Fruit fly (Drosophila melanogaster) whole organism, embryonic: ENCODE results near the gene Rab3GAP1.

ENCODE experiments used
- Ada2b ChIP-seq: fragments of 200-800 bp; sonication (Bioruptor generic); IDR thresholded peaks from 2 replicates; pipeline ENCODE4 v1.3.6; 2022; ENCODE audit warnings: missing biosample characterization, missing genetic modification characterization
- CG11456 ChIP-seq: fragments of 200-800 bp; sonication (Bioruptor generic); IDR thresholded peaks from 3 replicates; pipeline ENCODE4 v1.3.6; 2022; ENCODE audit warnings: missing biosample characterization, missing genetic modification characterization
- CG11723 ChIP-seq: fragments of 200-800 bp; sonication (Bioruptor generic); optimal IDR thresholded peaks from 2 replicates; lab custom pipeline; 2017; ENCODE audit warnings: missing biosample characterization, mild to moderate bottlenecking, missing genetic modification characterization
- CG1233 ChIP-seq: fragments of 200-800 bp; sonication (Bioruptor generic); optimal IDR thresholded peaks from 4 replicates; lab custom pipeline; 2018; ENCODE audit warnings: missing biosample characterization, mild to moderate bottlenecking, missing genetic modification characterization
- CG13296 ChIP-seq: fragments of 200-800 bp; sonication (Bioruptor generic); optimal IDR thresholded peaks from 3 replicates; lab custom pipeline; 2018; ENCODE audit warnings: missing biosample characterization, mild to moderate bottlenecking, missing genetic modification characterization
- CG13894 ChIP-seq: fragments of 200-800 bp; sonication (Bioruptor generic); optimal IDR thresholded peaks from 3 replicates; lab custom pipeline; 2018; ENCODE audit warnings: missing biosample characterization, mild to moderate bottlenecking, missing genetic modification characterization, moderate library complexity
- CG15479 ChIP-seq: fragments of 200-800 bp; sonication (Bioruptor generic); optimal IDR thresholded peaks from 3 replicates; lab custom pipeline; 2019; ENCODE audit warnings: missing biosample characterization, mild to moderate bottlenecking, missing genetic modification characterization, moderate library complexity
- CG15601 ChIP-seq: fragments of 200-800 bp; sonication (Bioruptor generic); optimal IDR thresholded peaks from 3 replicates; lab custom pipeline; 2019; ENCODE audit warnings: missing biosample characterization, mild to moderate bottlenecking, missing genetic modification characterization, moderate library complexity
- CG16813 ChIP-seq: fragments of 200-800 bp; sonication (Bioruptor generic); IDR thresholded peaks from 3 replicates; pipeline ENCODE4 v1.3.6; 2022; ENCODE audit warnings: missing biosample characterization, missing genetic modification characterization; ENCODE audit not compliant: partially characterized antibody
- CG17385 ChIP-seq: fragments of 200-800 bp; sonication (Bioruptor generic); optimal IDR thresholded peaks from 3 replicates; lab custom pipeline; 2018; ENCODE audit warnings: missing biosample characterization, mild to moderate bottlenecking, missing genetic modification characterization
- CG2889 ChIP-seq: fragments of 200-800 bp; sonication (Bioruptor generic); IDR thresholded peaks from 3 replicates; pipeline ENCODE4 v1.3.6; 2022; ENCODE audit warnings: missing biosample characterization, missing genetic modification characterization
- CG30020 ChIP-seq: fragments of 200-800 bp; optimal IDR thresholded peaks from 2 replicates; lab custom pipeline; 2019; ENCODE audit warnings: missing biosample characterization, mild to moderate bottlenecking, missing genetic modification characterization, moderate library complexity
- CG31224 ChIP-seq: fragments of 200-800 bp; sonication (Bioruptor generic); IDR thresholded peaks from 2 replicates; pipeline ENCODE4 v1.3.6; 2022; ENCODE audit warnings: missing biosample characterization, missing genetic modification characterization
- CG34224 ChIP-seq: fragments of 200-800 bp; sonication (Bioruptor generic); IDR thresholded peaks from 3 replicates; pipeline ENCODE4 v1.3.6; 2022; ENCODE audit warnings: missing biosample characterization, missing genetic modification characterization; ENCODE audit not compliant: partially characterized antibody
- CG34376 ChIP-seq: fragments of 200-800 bp; sonication (Bioruptor generic); optimal IDR thresholded peaks from 2 replicates; lab custom pipeline; 2018; ENCODE audit warnings: missing biosample characterization, mild to moderate bottlenecking, missing genetic modification characterization
- CG4360 ChIP-seq: fragments of 200-800 bp; sonication (Bioruptor generic); IDR thresholded peaks from 2 replicates; pipeline ENCODE4 v1.3.6; 2022; ENCODE audit warnings: missing biosample characterization, missing genetic modification characterization
- CG4854 ChIP-seq: fragments of 200-800 bp; sonication (Bioruptor generic); optimal IDR thresholded peaks from 2 replicates; lab custom pipeline; 2016; ENCODE audit warnings: missing biosample characterization, missing genetic modification characterization, inconsistent platforms
- CG6813 ChIP-seq: fragments of 200-800 bp; sonication (Bioruptor generic); optimal IDR thresholded peaks from 2 replicates; lab custom pipeline; 2017; ENCODE audit warnings: missing biosample characterization, missing genetic modification characterization, mild to moderate bottlenecking, moderate library complexity, missing genetic modification reagents
- CG7271 ChIP-seq: fragments of 200-800 bp; sonication (Bioruptor generic); optimal IDR thresholded peaks from 2 replicates; lab custom pipeline; 2018; ENCODE audit warnings: missing biosample characterization, mild to moderate bottlenecking, missing genetic modification characterization, moderate library complexity
- CG7556 ChIP-seq: fragments of 200-800 bp; sonication (Bioruptor generic); optimal IDR thresholded peaks from 2 replicates; lab custom pipeline; 2017; ENCODE audit warnings: missing biosample characterization, mild to moderate bottlenecking, missing genetic modification characterization
- CG9876 ChIP-seq: fragments of 200-800 bp; sonication (Bioruptor generic); optimal IDR thresholded peaks from 2 replicates; lab custom pipeline; 2016; ENCODE audit warnings: missing biosample characterization, missing genetic modification characterization
- CrebB ChIP-seq: fragments of 200-800 bp; sonication (Bioruptor generic); optimal IDR thresholded peaks from 3 replicates; lab custom pipeline; 2018; ENCODE audit warnings: missing biosample characterization, mild to moderate bottlenecking, missing genetic modification characterization
- D19B ChIP-seq: fragments of 200-800 bp; sonication (Bioruptor generic); optimal IDR thresholded peaks from 2 replicates; lab custom pipeline; 2017; ENCODE audit warnings: missing biosample characterization, mild to moderate bottlenecking, missing genetic modification characterization
- Dek ChIP-seq: fragments of 200-800 bp; sonication (Bioruptor generic); optimal IDR thresholded peaks from 3 replicates; lab custom pipeline; 2019; ENCODE audit warnings: missing biosample characterization, mild to moderate bottlenecking, missing genetic modification characterization, moderate library complexity
- Doc3 ChIP-seq: fragments of 200-800 bp; sonication (Bioruptor generic); IDR thresholded peaks from 3 replicates; pipeline ENCODE4 v1.3.6; 2022; ENCODE audit warnings: missing biosample characterization, missing genetic modification characterization; ENCODE audit not compliant: partially characterized antibody
- Dp ChIP-seq: fragments of 200-800 bp; sonication (Bioruptor generic); optimal IDR thresholded peaks from 2 replicates; lab custom pipeline; 2018; ENCODE audit warnings: missing biosample characterization, mild to moderate bottlenecking, missing genetic modification characterization, moderate library complexity
- Lim3 ChIP-seq: fragments of 200-800 bp; sonication (Bioruptor generic); IDR thresholded peaks from 2 replicates; pipeline ENCODE4 v1.3.6; 2022; ENCODE audit warnings: missing biosample characterization, missing genetic modification characterization
- Mes4 ChIP-seq: fragments of 200-800 bp; sonication (Bioruptor generic); optimal IDR thresholded peaks from 2 replicates; lab custom pipeline; 2016; ENCODE audit warnings: missing biosample characterization, missing genetic modification characterization
- Optix ChIP-seq: fragments of 200-800 bp; sonication (Bioruptor generic); IDR thresholded peaks from 3 replicates; pipeline ENCODE4 v1.3.6; 2022; ENCODE audit warnings: missing biosample characterization, missing genetic modification characterization
- Rx ChIP-seq: fragments of 200-800 bp; sonication (Bioruptor generic); IDR thresholded peaks from 2 replicates; pipeline ENCODE4 v1.3.6; 2022; ENCODE audit warnings: missing biosample characterization, missing genetic modification characterization
- Sry-β ChIP-seq: fragments of 200-800 bp; sonication (Bioruptor generic); optimal IDR thresholded peaks from 2 replicates; lab custom pipeline; 2018; ENCODE audit warnings: missing biosample characterization, mild to moderate bottlenecking, missing genetic modification characterization, moderate library complexity
- Trl ChIP-seq, 3 experiments: fragments of >200 bp in 2 of 3; fragments of 200-800 bp in 1 of 3; sonication (Bioruptor generic) in 1 of 3; optimal IDR thresholded peaks; 2 replicates in 1 of 3; 3 replicates in 2 of 3; lab custom pipeline; 2016 to 2017; ENCODE audit warnings: missing biosample characterization in 1 of 3, missing genetic modification characterization in 1 of 3
- al ChIP-seq: fragments of 200-800 bp; sonication (Bioruptor generic); IDR thresholded peaks from 2 replicates; pipeline ENCODE4 v1.3.6; 2022; ENCODE audit warnings: missing biosample characterization, missing genetic modification characterization
- amos ChIP-seq: fragments of 200-800 bp; sonication (Bioruptor generic); IDR thresholded peaks from 2 replicates; pipeline ENCODE4 v1.3.6; 2022; ENCODE audit warnings: missing biosample characterization, missing genetic modification characterization; ENCODE audit not compliant: partially characterized antibody
- aop ChIP-seq: fragments of 200-800 bp; sonication (Bioruptor generic); IDR thresholded peaks from 2 replicates; pipeline ENCODE4 v1.3.6; 2022; ENCODE audit warnings: missing biosample characterization, missing genetic modification characterization
- bbx ChIP-seq: fragments of 200-800 bp; sonication (Bioruptor generic); IDR thresholded peaks from 2 replicates; pipeline ENCODE4 v1.3.6; 2022; ENCODE audit warnings: missing biosample characterization, missing genetic modification characterization; ENCODE audit not compliant: partially characterized antibody
- cas ChIP-seq: fragments of 200-800 bp; sonication (Bioruptor generic); IDR thresholded peaks from 2 replicates; pipeline ENCODE4 v1.3.6; 2022; ENCODE audit warnings: missing biosample characterization, missing genetic modification characterization
- cg ChIP-seq: fragments of 200-800 bp; sonication (Bioruptor generic); optimal IDR thresholded peaks from 3 replicates; lab custom pipeline; 2019; ENCODE audit warnings: missing biosample characterization, mild to moderate bottlenecking, missing genetic modification characterization, moderate library complexity
- disco-r ChIP-seq: fragments of 200-800 bp; sonication (Bioruptor generic); optimal IDR thresholded peaks from 2 replicates; lab custom pipeline; 2016; ENCODE audit warnings: missing biosample characterization, missing genetic modification characterization
- fru ChIP-seq: fragments of >200 bp; optimal IDR thresholded peaks from 2 replicates; lab custom pipeline; 2017
- mam ChIP-seq: fragments of 200-800 bp; sonication (Bioruptor generic); optimal IDR thresholded peaks from 3 replicates; lab custom pipeline; 2016; ENCODE audit warnings: missing biosample characterization, missing genetic modification characterization
- mld ChIP-seq: fragments of 200-800 bp; sonication (Bioruptor generic); IDR thresholded peaks from 3 replicates; pipeline ENCODE4 v1.3.6; 2022; ENCODE audit warnings: missing biosample characterization, missing genetic modification characterization; ENCODE audit not compliant: partially characterized antibody
- nom ChIP-seq: fragments of 200-800 bp; sonication (Bioruptor generic); optimal IDR thresholded peaks from 2 replicates; lab custom pipeline; 2017; ENCODE audit warnings: missing biosample characterization, missing genetic modification characterization, mild to moderate bottlenecking, moderate library complexity, missing genetic modification reagents
- odd ChIP-seq: fragments of 200-800 bp; sonication (Bioruptor generic); optimal IDR thresholded peaks from 2 replicates; lab custom pipeline; 2017; ENCODE audit warnings: missing biosample characterization, mild to moderate bottlenecking, missing genetic modification characterization
- pum ChIP-seq: fragments of 200-800 bp; sonication (Bioruptor generic); optimal IDR thresholded peaks from 2 replicates; lab custom pipeline; 2016; ENCODE audit warnings: missing biosample characterization, missing genetic modification characterization
- shn ChIP-seq: fragments of 200-800 bp; sonication (Bioruptor generic); optimal IDR thresholded peaks from 3 replicates; lab custom pipeline; 2016; ENCODE audit warnings: missing biosample characterization, missing genetic modification characterization
- toy ChIP-seq: fragments of 200-800 bp; sonication (Bioruptor generic); IDR thresholded peaks from 2 replicates; pipeline ENCODE4 v1.3.6; 2022; ENCODE audit warnings: missing biosample characterization, missing genetic modification characterization
- wdn ChIP-seq: fragments of 200-800 bp; sonication (Bioruptor generic); IDR thresholded peaks from 2 replicates; pipeline ENCODE4 v1.3.6; 2022; ENCODE audit warnings: missing biosample characterization, missing genetic modification characterization
- z ChIP-seq: fragments of 200-800 bp; sonication (Bioruptor generic); IDR thresholded peaks from 3 replicates; pipeline ENCODE4 v1.3.6; 2022; ENCODE audit warnings: missing biosample characterization, missing genetic modification characterization

The Rab3GAP1 gene

DNA sequence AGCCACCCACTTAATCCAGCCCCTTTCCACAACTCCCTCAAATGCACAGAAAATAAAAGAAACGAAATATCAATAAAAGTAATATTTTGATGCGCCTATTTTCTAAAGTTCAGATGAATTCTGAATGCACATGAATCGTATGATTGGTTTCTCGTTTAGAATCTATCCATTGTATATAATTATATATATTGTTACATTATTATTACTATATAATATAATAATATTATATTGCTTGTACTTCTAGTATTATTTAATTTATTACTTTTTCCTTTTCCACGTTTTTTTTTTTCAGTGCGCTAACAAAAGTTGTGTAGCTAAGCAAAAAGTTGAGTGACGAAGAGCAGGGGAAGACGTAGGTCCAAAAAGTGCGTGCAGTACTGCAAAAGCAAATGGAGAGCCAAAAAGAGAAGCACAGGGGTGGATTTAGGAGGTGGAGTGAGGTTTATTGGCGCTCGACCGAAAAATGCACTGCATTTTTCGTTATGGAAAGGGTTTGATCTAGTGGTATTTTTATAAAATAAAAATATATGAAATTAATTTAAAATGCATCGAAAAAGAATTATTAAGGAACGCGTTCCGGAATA, 38.4 kb upstream of the Rab3GAP1 start (continued):
- peak; percentile 41 for TF ChIP-seq CG4854
- TF ChIP-seq CG9876 (GFP tag; lab: Kevin White, UChicago) = peak; percentile 26
- no peak for TF ChIP-seq Trl (optimal IDR thresholded peaks at IDR 0.05; lab: Kevin White, UChicago)
- no peak for TF ChIP-seq Trl (GFP tag; optimal IDR thresholded peaks at IDR 0.05; lab: Kevin White, UChicago)
- no peak; the same call in 1 of the 2 replicates for TF ChIP-seq amos (GFP tag; lab: Robert Waterston, UW)
- peak; percentile 83 for TF ChIP-seq al
- peak; percentile 86 for TF ChIP-seq CG6813 (GFP tag; lab: Kevin White, UChicago)
- TF ChIP-seq wdn (GFP tag; lab: Robert Waterston, UW) = peak; percentile 88
- peak; percentile 79 for TF ChIP-seq CG31224
- TF ChIP-seq Lim3 (GFP tag; lab: Robert Waterston, UW) = peak; percentile 78
- TF ChIP-seq CG17385 (GFP tag; lab: Kevin White, UChicago) = peak; percentile 92
- TF ChIP-seq z (GFP tag; lab: Robert Waterston, UW) = no peak; the same call in 2 of the 3 replicates
- TF ChIP-seq mld (GFP tag; lab: Robert Waterston, UW) = no peak
- no peak for TF ChIP-seq Doc3 (GFP tag; lab: Robert Waterston, UW)
- TF ChIP-seq CrebB (tag; lab: Kevin White, UChicago) = peak; percentile 74
- TF ChIP-seq CG2889 (GFP tag; lab: Robert Waterston, UW) = peak; percentile 69
- TF ChIP-seq Sry-β = peak; percentile 34
- peak; percentile 57 for TF ChIP-seq CG34376 (GFP tag; lab: Kevin White, UChicago)
- no peak for TF ChIP-seq bbx (GFP tag; lab: Robert Waterston, UW)
- peak; percentile 32 for TF ChIP-seq pum
- no peak for TF ChIP-seq Mes4 (GFP tag; lab: Kevin White, UChicago)
- TF ChIP-seq odd (GFP tag; lab: Kevin White, UChicago) = peak; percentile 93
- TF ChIP-seq CG11456 (GFP tag; lab: Robert Waterston, UW) = peak; percentile 94
- TF ChIP-seq CG13296 (GFP tag; lab: Kevin White, UChicago) = peak; percentile 96
- no peak for TF ChIP-seq fru (lab: Kevin White, UChicago)
- peak; percentile 79 for TF ChIP-seq cas (GFP tag; lab: Robert Waterston, UW)
- TF ChIP-seq CG4360 (GFP tag; lab: Robert Waterston, UW) = peak; percentile 23; the same call in 1 of the 2 replicates
- peak; percentile 88 for TF ChIP-seq CG13894 (tag; lab: Kevin White, UChicago)
- TF ChIP-seq CG15601 (tag; lab: Kevin White, UChicago) = peak; percentile 85
- TF ChIP-seq CG7271 (tag; lab: Kevin White, UChicago) = peak; percentile 22
- TF ChIP-seq Rx (GFP tag; lab: Robert Waterston, UW) = peak; percentile 95
- TF ChIP-seq aop (GFP tag; lab: Robert Waterston, UW) = peak; percentile 70
- TF ChIP-seq nom (GFP tag; lab: Kevin White, UChicago) = no peak
- TF ChIP-seq Ada2b (GFP tag; lab: Robert Waterston, UW) = peak; percentile 90
- TF ChIP-seq D19B (GFP tag; lab: Kevin White, UChicago) = peak; percentile 66
- peak; percentile 92 for TF ChIP-seq Dek (tag; lab: Kevin White, UChicago)
- TF ChIP-seq CG34224 (GFP tag; lab: Robert Waterston, UW) = no peak
- peak; percentile 93 for TF ChIP-seq CG1233
- TF ChIP-seq CG11723 (GFP tag; lab: Kevin White, UChicago) = peak; percentile 81
- TF ChIP-seq Optix (GFP tag; lab: Robert Waterston, UW) = peak; percentile 89
- peak; percentile 42 for TF ChIP-seq mam (GFP tag; lab: Kevin White, UChicago)
- TF ChIP-seq toy = peak; percentile 50
- no peak for TF ChIP-seq CG15479 (GFP tag; lab: Kevin White, UChicago)
- TF ChIP-seq shn = no peak
- no peak for TF ChIP-seq disco-r (GFP tag; lab: Kevin White, UChicago)
- TF ChIP-seq CG7556 (GFP tag; lab: Kevin White, UChicago) = peak; percentile 99
- TF ChIP-seq CG30020 (tag; lab: Kevin White, UChicago) = peak; percentile 46
- TF ChIP-seq CG16813 (GFP tag; lab: Robert Waterston, UW) = peak; percentile 61; the same call in 2 of the 3 replicates
- no peak for TF ChIP-seq Dp (GFP tag; lab: Kevin White, UChicago)
- no peak for TF ChIP-seq cg (GFP tag; lab: Kevin White, UChicago)
